Fruit fly (Drosophila melanogaster): Measurements from ENCODE around the gene CG17738.
A peak's percentile ranks its signal among the peaks of the same experiment; 100 is the strongest.

CG17738 gene

DNA sequence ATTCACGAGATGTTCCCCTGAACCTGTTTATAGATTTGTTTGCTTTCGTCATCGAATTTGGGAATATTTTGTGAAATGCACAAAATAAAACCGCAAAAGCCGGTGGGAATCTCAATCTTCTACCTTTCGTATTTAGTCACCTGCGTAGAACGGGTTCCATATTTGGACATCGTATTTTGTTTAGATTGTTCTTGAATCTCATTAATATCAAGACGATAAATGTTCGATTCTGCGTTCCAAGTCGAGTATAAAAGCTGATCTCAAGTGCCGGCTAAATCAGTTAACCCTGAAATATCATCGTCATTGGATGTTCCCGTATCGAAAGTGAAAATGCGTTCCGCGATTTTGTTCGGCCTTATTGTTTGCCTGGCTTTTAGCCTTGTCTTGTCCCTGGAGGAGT lies at the start of gene CG17738:
TSS of gene CG17738 (plus strand) at position 301 of the 400 bp plus-strand sequence.
- TF ChIP-seq CG15710 (tag; optimal IDR thresholded peaks at IDR 0.05) (no peak), CG8159 (tag; optimal IDR thresholded peaks at IDR 0.05) (no peak), gl (tag; optimal IDR thresholded peaks at IDR 0.05) (no peak), Snoo (tag; optimal IDR thresholded peaks at IDR 0.05) (no peak)

dm6 chr3R:12221366-12221916 lies 49.2 kb upstream of the CG17738 start, which contains the start of gene CG4860:
TSS of gene CG4860 (minus strand) at chr3R:12221464.
- peak; percentile 80 for TF ChIP-seq Pif1B (GFP tag; optimal IDR thresholded peaks at IDR 0.05)
- peak; percentile 88 for TF ChIP-seq CG12605 (GFP tag; IDR thresholded peaks at IDR 0.05)
- TF ChIP-seq gl (tag; optimal IDR thresholded peaks at IDR 0.05) = peak; percentile 24
- peak; percentile 80 for TF ChIP-seq CG8159 (tag; optimal IDR thresholded peaks at IDR 0.05)
- peak; percentile 93 for TF ChIP-seq Ets98B (GFP tag; IDR thresholded peaks at IDR 0.05)
- peak; percentile 63 for TF ChIP-seq rn (GFP tag; IDR thresholded peaks at IDR 0.05)
- peak; percentile 94 for TF ChIP-seq CG32121 (GFP tag; IDR thresholded peaks at IDR 0.05)
- peak; percentile 81 for TF ChIP-seq CG17806 (tag; optimal IDR thresholded peaks at IDR 0.05)
- peak; percentile 75 for TF ChIP-seq CG9948 (tag; optimal IDR thresholded peaks at IDR 0.05)
- no peak for TF ChIP-seq EcR (GFP tag; optimal IDR thresholded peaks at IDR 0.05)
- TF ChIP-seq CG8301 (tag; optimal IDR thresholded peaks at IDR 0.05) = peak; percentile 83
- TF ChIP-seq D1 (tag; optimal IDR thresholded peaks at IDR 0.05) = peak; percentile 19
- peak; percentile 74 for TF ChIP-seq CG15710 (tag; optimal IDR thresholded peaks at IDR 0.05)
- TF ChIP-seq CG34367 (tag; optimal IDR thresholded peaks at IDR 0.05) = peak; percentile 70
- TF ChIP-seq Pif1A (GFP tag; optimal IDR thresholded peaks at IDR 0.05) = peak; percentile 91
- TF ChIP-seq fd96Ca (GFP tag; IDR thresholded peaks at IDR 0.05) = peak; percentile 86
- peak; percentile 91 for TF ChIP-seq CG4496 (GFP tag; IDR thresholded peaks at IDR 0.05)
- TF ChIP-seq CG13204 (GFP tag; optimal IDR thresholded peaks at IDR 0.05) = no peak
- TF ChIP-seq CG10348 (GFP tag; IDR thresholded peaks at IDR 0.05) = 0 out of 2 replicates have a peak, but pooled peaks have one; percentile 48
- no peak for TF ChIP-seq Snoo (tag; optimal IDR thresholded peaks at IDR 0.05)
- peak; percentile 82 for TF ChIP-seq CG14655 (GFP tag; optimal IDR thresholded peaks at IDR 0.05)

DNA sequence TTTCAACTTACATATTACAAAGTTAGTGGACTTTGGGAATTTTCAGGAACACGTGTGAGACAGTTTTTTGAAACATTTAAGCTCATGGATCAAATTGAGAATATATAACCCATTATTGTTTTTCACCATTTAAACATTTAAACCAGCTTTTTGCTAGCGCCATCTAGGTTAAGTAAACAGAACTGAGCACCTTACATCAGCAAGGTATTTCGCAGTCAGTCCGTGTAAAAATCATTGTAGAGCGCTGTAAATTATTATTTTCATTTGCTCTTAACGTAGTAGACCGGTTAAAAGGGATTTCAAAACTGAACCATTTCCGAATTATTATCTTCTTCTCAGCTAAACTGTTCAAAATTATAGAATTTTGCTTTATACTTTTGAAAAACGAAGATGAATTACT lies 48.6 kb upstream of the CG17738 start, which contains the start of gene Rsbp15:
TSS of gene Rsbp15 (plus strand) at position 295 of the 400 bp plus-strand sequence.
- TF ChIP-seq CG12605 (GFP tag; IDR thresholded peaks at IDR 0.05) (no peak), CG34367 (tag; optimal IDR thresholded peaks at IDR 0.05) (no peak), CG9948 (tag; optimal IDR thresholded peaks at IDR 0.05) (no peak), Snoo (tag; optimal IDR thresholded peaks at IDR 0.05) (no peak), CG17806 (tag; optimal IDR thresholded peaks at IDR 0.05) (no peak), Ets98B (GFP tag; IDR thresholded peaks at IDR 0.05) (no peak), CG15710 (tag; optimal IDR thresholded peaks at IDR 0.05) (no peak), CG32121 (GFP tag; IDR thresholded peaks at IDR 0.05) (no peak), Pif1B (GFP tag; optimal IDR thresholded peaks at IDR 0.05) (no peak), CG4496 (GFP tag; IDR thresholded peaks at IDR 0.05) (no peak; the same call in 2 of the 3 replicates), rn (GFP tag; IDR thresholded peaks at IDR 0.05) (no peak), CG14655 (GFP tag; optimal IDR thresholded peaks at IDR 0.05) (no peak), CG13204 (GFP tag; optimal IDR thresholded peaks at IDR 0.05) (no peak), gl (tag; optimal IDR thresholded peaks at IDR 0.05) (no peak), D1 (tag; optimal IDR thresholded peaks at IDR 0.05) (no peak), CG8159 (tag; optimal IDR thresholded peaks at IDR 0.05) (no peak), fd96Ca (GFP tag; IDR thresholded peaks at IDR 0.05) (no peak), EcR (GFP tag; optimal IDR thresholded peaks at IDR 0.05) (no peak), CG10348 (GFP tag; IDR thresholded peaks at IDR 0.05) (no peak), CG8301 (tag; optimal IDR thresholded peaks at IDR 0.05) (no peak)

- TF ChIP-seq CG12605 (GFP tag; IDR thresholded peaks at IDR 0.05) = no peak
- no peak for TF ChIP-seq CG15710 (tag; optimal IDR thresholded peaks at IDR 0.05)
- no peak for TF ChIP-seq CG9948 (tag; optimal IDR thresholded peaks at IDR 0.05)
- no peak for TF ChIP-seq CG8301 (tag; optimal IDR thresholded peaks at IDR 0.05)
- no peak for TF ChIP-seq CG32121 (GFP tag; IDR thresholded peaks at IDR 0.05)
- no peak for TF ChIP-seq CG13204 (GFP tag; optimal IDR thresholded peaks at IDR 0.05)
- TF ChIP-seq EcR (GFP tag; optimal IDR thresholded peaks at IDR 0.05) = no peak
- TF ChIP-seq Pif1A (GFP tag; optimal IDR thresholded peaks at IDR 0.05) = no peak
- no peak for TF ChIP-seq CG14655 (GFP tag; optimal IDR thresholded peaks at IDR 0.05)
- no peak for TF ChIP-seq CG17806 (tag; optimal IDR thresholded peaks at IDR 0.05)
- no peak for TF ChIP-seq Ets98B (GFP tag; IDR thresholded peaks at IDR 0.05)
- no peak for TF ChIP-seq Pif1B (GFP tag; optimal IDR thresholded peaks at IDR 0.05)
- TF ChIP-seq fd96Ca (GFP tag; IDR thresholded peaks at IDR 0.05) = no peak
- TF ChIP-seq Snoo (tag; optimal IDR thresholded peaks at IDR 0.05) = no peak
- TF ChIP-seq rn (GFP tag; IDR thresholded peaks at IDR 0.05) = no peak
- TF ChIP-seq CG10348 (GFP tag; IDR thresholded peaks at IDR 0.05) = no peak
Observed at dm6 chr3R:12224919-12225318, 45.8 kb upstream of the CG17738 start, which contains the start of gene CG17404. TSS of gene CG17404 (minus strand) at chr3R:12225019.

- TF ChIP-seq CG32121 (GFP tag; IDR thresholded peaks at IDR 0.05) = no peak
- TF ChIP-seq CG34367 (tag; optimal IDR thresholded peaks at IDR 0.05) = no peak
- no peak for TF ChIP-seq Ets98B (GFP tag; IDR thresholded peaks at IDR 0.05)
- no peak for TF ChIP-seq CG14655 (GFP tag; optimal IDR thresholded peaks at IDR 0.05)
- no peak for TF ChIP-seq CG8159 (tag; optimal IDR thresholded peaks at IDR 0.05)
- TF ChIP-seq CG9948 (tag; optimal IDR thresholded peaks at IDR 0.05) = no peak
- TF ChIP-seq CG13204 (GFP tag; optimal IDR thresholded peaks at IDR 0.05) = no peak
- no peak for TF ChIP-seq fd96Ca (GFP tag; IDR thresholded peaks at IDR 0.05)
- TF ChIP-seq gl (tag; optimal IDR thresholded peaks at IDR 0.05) = no peak
- TF ChIP-seq CG15710 (tag; optimal IDR thresholded peaks at IDR 0.05) = no peak
- TF ChIP-seq EcR (GFP tag; optimal IDR thresholded peaks at IDR 0.05) = no peak
- no peak for TF ChIP-seq CG17806 (tag; optimal IDR thresholded peaks at IDR 0.05)
- TF ChIP-seq Pif1A (GFP tag; optimal IDR thresholded peaks at IDR 0.05) = no peak
- TF ChIP-seq D1 (tag; optimal IDR thresholded peaks at IDR 0.05) = no peak
- TF ChIP-seq CG10348 (GFP tag; IDR thresholded peaks at IDR 0.05) = no peak
- TF ChIP-seq Pif1B (GFP tag; optimal IDR thresholded peaks at IDR 0.05) = no peak
Observed at dm6 chr3R:12226239-12226638, 44.5 kb upstream of the CG17738 start, which contains the start of gene CG12256. TSS of gene CG12256 (minus strand) at chr3R:12226339.
